Worm (Caenorhabditis elegans): ENCODE measurements around the gene ttbk-7.

DNA sequence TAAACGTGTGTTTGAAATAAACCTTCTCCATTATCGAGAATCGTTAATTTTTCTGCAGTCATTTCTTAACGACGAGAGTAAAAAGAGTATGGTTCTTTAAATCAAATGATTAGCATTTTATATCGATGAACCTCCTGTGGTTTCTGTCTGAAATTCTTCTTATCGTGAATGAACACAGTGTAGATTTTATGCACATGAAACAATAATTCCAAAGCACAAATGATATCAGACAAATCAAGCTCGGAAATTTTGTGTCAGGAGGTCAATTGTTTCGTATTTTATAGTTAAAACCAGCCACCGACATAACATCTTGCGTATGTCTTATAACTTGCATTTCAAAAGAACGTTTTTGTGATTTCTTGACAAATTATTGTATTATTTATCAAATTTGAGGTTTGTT is 41.4 kb upstream of the ttbk-7 start, which contains the start of gene T16G1.6:
- TF ChIP-seq ceh-13 (GFP tag; optimal IDR thresholded peaks at IDR 0.05) (no peak), ama-1 (optimal IDR thresholded peaks at IDR 0.05) (no peak)
